Worm (Caenorhabditis elegans) whole organism, young adult: Measurements from ENCODE around the gene clec-121.

ENCODE experiments used
- B0019.2 ChIP-seq: fragments of 200-800 bp; sonication (Bioruptor generic); conservative IDR thresholded peaks from 2 replicates; pipeline ENCODE4 v1.3.6; 2022; ENCODE audit warnings: missing genetic modification reagents, missing genetic modification characterization, missing compliant biosample characterization
- B0261.1 ChIP-seq: sonication (generic microtip); optimal IDR thresholded peaks from 2 replicates; lab custom pipeline; 2016; ENCODE audit warnings: mild to moderate bottlenecking, missing genetic modification characterization, moderate library complexity, missing compliant biosample characterization
- C06A6.2 ChIP-seq: fragments of 200-800 bp; sonication (Bioruptor generic); conservative IDR thresholded peaks from 2 replicates; pipeline ENCODE4 v1.3.6; 2022; ENCODE audit warnings: missing genetic modification characterization, missing compliant biosample characterization
- D2030.7 ChIP-seq: fragments of 200-800 bp; sonication (Bioruptor generic); IDR thresholded peaks from 2 replicates; pipeline ENCODE4 v1.3.6; 2022; ENCODE audit warnings: missing genetic modification reagents, missing genetic modification characterization, missing compliant biosample characterization
- F10E7.11 ChIP-seq: sonication (generic microtip); optimal IDR thresholded peaks from 2 replicates; lab custom pipeline; 2017; ENCODE audit warnings: mild to moderate bottlenecking, missing genetic modification characterization, moderate library complexity, missing compliant biosample characterization
- F39B2.1 ChIP-seq: fragments of 200-800 bp; sonication (Bioruptor generic); IDR thresholded peaks from 2 replicates; pipeline ENCODE4 v1.3.6; 2022; ENCODE audit warnings: missing genetic modification reagents, missing genetic modification characterization, missing compliant biosample characterization
- F49E8.2 ChIP-seq: sonication (generic microtip); optimal IDR thresholded peaks from 3 replicates; lab custom pipeline; 2017; ENCODE audit warnings: missing genetic modification characterization, mild to moderate bottlenecking, missing compliant biosample characterization, antibody characterized with exemption, moderate library complexity; ENCODE audit not compliant: insufficient read depth
- K12H6.12 ChIP-seq: fragments of 200-800 bp; sonication (Bioruptor generic); optimal IDR thresholded peaks from 2 replicates; lab custom pipeline; 2018; ENCODE audit warnings: mild to moderate bottlenecking, missing genetic modification characterization, missing compliant biosample characterization
- T26A5.8 ChIP-seq: sonication (generic microtip); optimal IDR thresholded peaks from 2 replicates; lab custom pipeline; 2016; ENCODE audit warnings: missing genetic modification characterization, missing compliant biosample characterization
- Y53G8AR.9 ChIP-seq: fragments of 200-800 bp; sonication (Bioruptor generic); conservative IDR thresholded peaks from 2 replicates; pipeline ENCODE4 v1.3.6; 2022; ENCODE audit warnings: missing genetic modification reagents, missing genetic modification characterization, missing compliant biosample characterization
- ama-1 ChIP-seq, 3 experiments: fragments of 150-350 bp in 1 of 3; sonication (generic microtip) in 2 of 3; optimal IDR thresholded peaks; 2 replicates each; lab custom pipeline; 2014 to 2018; ENCODE audit warnings: missing biosample characterization in 2 of 3, missing genetic modification characterization in 2 of 3, missing genetic modification reagents in 2 of 3
- aptf-3 ChIP-seq: fragments of 200-800 bp; sonication (Bioruptor generic); IDR thresholded peaks from 2 replicates; pipeline ENCODE4 v1.3.6; 2022; ENCODE audit warnings: missing genetic modification characterization, missing compliant biosample characterization
- atf-7 ChIP-seq: sonication (generic microtip); optimal IDR thresholded peaks from 2 replicates; lab custom pipeline; 2017; ENCODE audit warnings: mild to moderate bottlenecking, missing genetic modification characterization, missing compliant biosample characterization
- athp-1 ChIP-seq: sonication (generic microtip); optimal IDR thresholded peaks from 2 replicates; lab custom pipeline; 2017; ENCODE audit warnings: mild to moderate bottlenecking, missing genetic modification characterization, missing compliant biosample characterization
- attf-6 ChIP-seq: fragments of 200-800 bp; sonication (Bioruptor generic); IDR thresholded peaks from 2 replicates; pipeline ENCODE4 v1.3.6; 2022; ENCODE audit warnings: missing genetic modification reagents, missing genetic modification characterization, missing compliant biosample characterization
- bed-1 ChIP-seq: fragments of 200-800 bp; sonication (Bioruptor generic); IDR thresholded peaks from 2 replicates; pipeline ENCODE4 v1.3.6; 2022; ENCODE audit warnings: missing genetic modification reagents, missing genetic modification characterization, missing compliant biosample characterization
- ceh-100 ChIP-seq: fragments of 200-800 bp; sonication (Bioruptor generic); IDR thresholded peaks from 2 replicates; pipeline ENCODE4 v1.3.6; 2022; ENCODE audit warnings: missing genetic modification reagents, missing genetic modification characterization, missing compliant biosample characterization
- ceh-27 ChIP-seq: fragments of 200-800 bp; sonication (Bioruptor generic); optimal IDR thresholded peaks from 2 replicates; lab custom pipeline; 2018; ENCODE audit warnings: mild to moderate bottlenecking, missing genetic modification characterization, moderate library complexity, missing compliant biosample characterization
- dpl-1 ChIP-seq: fragments of 150-350 bp; optimal IDR thresholded peaks from 2 replicates; lab custom pipeline; 2014; ENCODE audit warnings: missing biosample characterization, missing genetic modification reagents, missing genetic modification characterization
- efl-1 ChIP-seq: fragments of 150-350 bp; optimal IDR thresholded peaks from 2 replicates; lab custom pipeline; 2014; ENCODE audit warnings: missing biosample characterization, missing genetic modification reagents, missing genetic modification characterization
- egl-44 ChIP-seq: fragments of 200-800 bp; sonication (Bioruptor generic); IDR thresholded peaks from 2 replicates; pipeline ENCODE4 v1.3.6; 2022; ENCODE audit warnings: missing genetic modification reagents, missing genetic modification characterization, missing compliant biosample characterization
- fkh-3 ChIP-seq: sonication (generic microtip); optimal IDR thresholded peaks from 2 replicates; lab custom pipeline; 2016; ENCODE audit warnings: mild to moderate bottlenecking, missing genetic modification characterization, missing compliant biosample characterization
- gei-17 ChIP-seq: fragments of 200-800 bp; sonication (Bioruptor generic); optimal IDR thresholded peaks from 2 replicates; lab custom pipeline; 2018; ENCODE audit warnings: mild to moderate bottlenecking, missing genetic modification characterization, missing compliant biosample characterization
- hlh-12 ChIP-seq: sonication (generic microtip); optimal IDR thresholded peaks from 2 replicates; lab custom pipeline; 2016; ENCODE audit warnings: missing genetic modification characterization, missing compliant biosample characterization
- hmg-1.2 ChIP-seq: fragments of 200-800 bp; sonication (Bioruptor generic); IDR thresholded peaks from 2 replicates; pipeline ENCODE4 v1.3.6; 2022; ENCODE audit warnings: missing genetic modification reagents, missing genetic modification characterization, missing compliant biosample characterization
- hmg-20 ChIP-seq: fragments of 200-800 bp; sonication (Bioruptor generic); IDR thresholded peaks from 2 replicates; pipeline ENCODE4 v1.3.6; 2022; ENCODE audit warnings: missing genetic modification reagents, missing genetic modification characterization, missing compliant biosample characterization
- lin-40 ChIP-seq: sonication (generic microtip); optimal IDR thresholded peaks from 2 replicates; lab custom pipeline; 2016; ENCODE audit warnings: missing genetic modification characterization, mild to moderate bottlenecking, missing compliant biosample characterization, missing genotype, missing genetic modification reagents
- lir-1 ChIP-seq: fragments of 200-800 bp; sonication (Bioruptor generic); conservative IDR thresholded peaks from 2 replicates; pipeline ENCODE4 v1.3.6; 2022; ENCODE audit warnings: missing genetic modification reagents, missing genetic modification characterization, missing compliant biosample characterization
- lsl-1 ChIP-seq: fragments of 200-800 bp; sonication (Bioruptor generic); optimal IDR thresholded peaks from 2 replicates; lab custom pipeline; 2018; ENCODE audit warnings: mild to moderate bottlenecking, missing genetic modification characterization, moderate library complexity, missing compliant biosample characterization
- lsy-27 ChIP-seq: sonication (generic microtip); optimal IDR thresholded peaks from 2 replicates; lab custom pipeline; 2017; ENCODE audit warnings: missing genetic modification characterization, mild to moderate bottlenecking, missing compliant biosample characterization, antibody characterized with exemption, missing genotype, borderline replicate concordance; ENCODE audit not compliant: insufficient read depth
- madf-8 ChIP-seq: fragments of 200-800 bp; sonication (Bioruptor generic); conservative IDR thresholded peaks from 2 replicates; pipeline ENCODE4 v1.3.6; 2022; ENCODE audit warnings: missing genetic modification reagents, missing genetic modification characterization, missing compliant biosample characterization
- mel-28 ChIP-seq: sonication (generic microtip); optimal IDR thresholded peaks from 2 replicates; lab custom pipeline; 2016; ENCODE audit warnings: borderline replicate concordance, mild to moderate bottlenecking, missing genetic modification characterization, missing compliant biosample characterization
- nhr-120 ChIP-seq: fragments of 200-800 bp; sonication (Bioruptor generic); IDR thresholded peaks from 2 replicates; pipeline ENCODE4 v1.3.6; 2022; ENCODE audit warnings: missing genetic modification characterization, missing compliant biosample characterization
- nhr-80 ChIP-seq: sonication (generic microtip); optimal IDR thresholded peaks from 2 replicates; lab custom pipeline; 2016; ENCODE audit warnings: missing genetic modification characterization, missing compliant biosample characterization
- rcor-1 ChIP-seq: fragments of 200-800 bp; sonication (Bioruptor generic); IDR thresholded peaks from 2 replicates; pipeline ENCODE4 v1.3.6; 2022; ENCODE audit warnings: missing genetic modification reagents, missing genetic modification characterization, missing compliant biosample characterization
- rpc-1 ChIP-seq, 2 experiments: fragments of 150-350 bp in 1 of 2; sonication (generic microtip) in 1 of 2; optimal IDR thresholded peaks; 2 replicates each; lab custom pipeline; 2014 to 2018; ENCODE audit warnings: missing biosample characterization in 1 of 2, missing genetic modification characterization in 1 of 2, missing genetic modification reagents in 1 of 2, missing genotype in 1 of 2
- snpc-1.1 ChIP-seq: sonication (generic microtip); optimal IDR thresholded peaks from 2 replicates; lab custom pipeline; 2017; ENCODE audit warnings: missing genetic modification characterization, mild to moderate bottlenecking, missing compliant biosample characterization, antibody characterized with exemption, moderate library complexity, missing genotype, missing genetic modification reagents; ENCODE audit not compliant: insufficient read depth
- snpc-1.3 ChIP-seq: sonication (generic microtip); optimal IDR thresholded peaks from 2 replicates; lab custom pipeline; 2017; ENCODE audit warnings: missing genetic modification characterization, mild to moderate bottlenecking, missing compliant biosample characterization, antibody characterized with exemption, moderate library complexity, missing genotype, missing genetic modification reagents; ENCODE audit not compliant: insufficient read depth
- snpc-3.4 ChIP-seq: sonication (generic microtip); optimal IDR thresholded peaks from 2 replicates; lab custom pipeline; 2017; ENCODE audit warnings: missing genetic modification characterization, mild to moderate bottlenecking, missing compliant biosample characterization, antibody characterized with exemption, moderate library complexity, missing genotype, missing genetic modification reagents
- snpc-4 ChIP-seq, 5 experiments: fragments of 150-350 bp in 1 of 5; sonication (generic microtip) in 4 of 5; optimal IDR thresholded peaks; 2 replicates each; lab custom pipeline; 2014 to 2018; ENCODE audit warnings: missing genetic modification characterization in 5 of 5, missing biosample characterization in 3 of 5, antibody characterized with exemption in 2 of 5, mild to moderate bottlenecking in 2 of 5, missing compliant biosample characterization in 2 of 5, missing genotype in 2 of 5, moderate library complexity in 2 of 5, missing genetic modification reagents in 1 of 5
- tlf-1 ChIP-seq: fragments of 200-800 bp; sonication (Bioruptor generic); optimal IDR thresholded peaks from 2 replicates; lab custom pipeline; 2018; ENCODE audit warnings: mild to moderate bottlenecking, missing genetic modification characterization, missing compliant biosample characterization
- xnd-1 ChIP-seq: sonication (generic microtip); optimal IDR thresholded peaks from 2 replicates; lab custom pipeline; 2016; ENCODE audit warnings: missing genotype, missing genetic modification reagents, missing genetic modification characterization, missing compliant biosample characterization
- zfh-2 ChIP-seq: fragments of 200-800 bp; sonication (Bioruptor generic); conservative IDR thresholded peaks from 2 replicates; pipeline ENCODE4 v1.3.6; 2022; ENCODE audit warnings: missing genetic modification reagents, missing genetic modification characterization, missing compliant biosample characterization
- zim-3 ChIP-seq: sonication (generic microtip); optimal IDR thresholded peaks from 2 replicates; lab custom pipeline; 2017; ENCODE audit warnings: mild to moderate bottlenecking, missing genetic modification characterization, moderate library complexity, missing compliant biosample characterization
- ztf-22 ChIP-seq: fragments of 200-800 bp; sonication (Bioruptor generic); optimal IDR thresholded peaks from 2 replicates; lab custom pipeline; 2018; ENCODE audit warnings: mild to moderate bottlenecking, missing genetic modification characterization, moderate library complexity, missing compliant biosample characterization
- ztf-26 ChIP-seq: sonication (generic microtip); optimal IDR thresholded peaks from 2 replicates; lab custom pipeline; 2017; ENCODE audit warnings: missing genetic modification characterization, missing compliant biosample characterization

The clec-121 gene

DNA sequence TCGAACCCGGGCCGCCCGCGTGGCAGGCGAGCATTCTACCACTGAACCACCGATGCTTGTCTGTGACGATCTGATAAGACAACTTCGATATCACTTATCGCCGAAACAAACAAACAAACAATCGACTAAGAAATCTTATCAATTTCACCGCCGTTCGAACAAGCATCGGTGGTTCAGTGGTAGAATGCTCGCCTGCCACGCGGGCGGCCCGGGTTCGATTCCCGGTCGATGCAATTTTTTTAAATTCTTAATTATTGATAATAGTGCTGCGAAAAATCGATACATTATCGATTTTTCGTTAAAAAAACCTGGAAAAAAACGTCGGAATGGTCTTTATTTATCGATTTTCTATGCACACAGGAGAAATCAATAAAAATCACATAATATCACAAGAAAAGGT is 39.9 kb upstream of the clec-121 start (continued):
- no peak for TF ChIP-seq lsy-27 (tag; lab: Kevin White, UChicago)
- no peak; the same call in none of the 2 replicates for TF ChIP-seq attf-6 (GFP tag; lab: Robert Waterston, UW)
- TF ChIP-seq dpl-1 (GFP tag; lab: Kevin White, UChicago) = peak; percentile 4
- TF ChIP-seq gei-17 = no peak
- TF ChIP-seq tlf-1 (GFP tag; lab: Kevin White, UChicago) = no peak
- TF ChIP-seq F10E7.11 = no peak
- TF ChIP-seq hmg-1.2 = peak; percentile 79
- peak; percentile 46 for TF ChIP-seq lsl-1 (GFP tag; lab: Kevin White, UChicago)
- TF ChIP-seq ceh-27 (GFP tag; lab: Kevin White, UChicago) = no peak
- TF ChIP-seq athp-1 (tag; lab: Kevin White, UChicago) = no peak
- TF ChIP-seq ceh-100 (GFP tag; lab: Robert Waterston, UW) = peak; percentile 53; the same call in 1 of the 2 replicates
- no peak for TF ChIP-seq ama-1 (optimal IDR thresholded peaks at IDR 0.05; lab: Kevin White, UChicago)
- peak in 1 of 2 experiments; percentile 38 for TF ChIP-seq ama-1 (GFP tag; optimal IDR thresholded peaks at IDR 0.05; lab: Kevin White, UChicago)
- peak; percentile 56; the same call in 1 of the 2 replicates for TF ChIP-seq rcor-1 (GFP tag; lab: Robert Waterston, UW)
- TF ChIP-seq aptf-3 = no peak
- TF ChIP-seq snpc-3.4 (tag; lab: Kevin White, UChicago) = peak; percentile 34
- TF ChIP-seq fkh-3 (tag; lab: Kevin White, UChicago) = no peak
- no peak for TF ChIP-seq mel-28
- TF ChIP-seq F49E8.2 (tag; lab: Kevin White, UChicago) = peak; percentile 18
- TF ChIP-seq madf-8 (GFP tag; lab: Robert Waterston, UW) = peak; percentile 42
- TF ChIP-seq zfh-2 (GFP tag; lab: Robert Waterston, UW) = no peak
- peak; percentile 39 for TF ChIP-seq snpc-4 (GFP tag; optimal IDR thresholded peaks at IDR 0.05; lab: Kevin White, UChicago)
- peak in 3 of 4 experiments; percentile 41 to 62 (median 43) for TF ChIP-seq snpc-4 (tag; optimal IDR thresholded peaks at IDR 0.05; lab: Kevin White, UChicago)
- no peak for TF ChIP-seq atf-7
- no peak for TF ChIP-seq C06A6.2
- peak; percentile 11 for TF ChIP-seq xnd-1 (tag; lab: Kevin White, UChicago)
- no peak for TF ChIP-seq nhr-120 (GFP tag; lab: Robert Waterston, UW)
- peak; percentile 78 for TF ChIP-seq D2030.7 (GFP tag; lab: Robert Waterston, UW)
- TF ChIP-seq F39B2.1 (GFP tag; lab: Robert Waterston, UW) = no peak
- peak; percentile 48 for TF ChIP-seq lin-40 (tag; lab: Kevin White, UChicago)
- TF ChIP-seq bed-1 (GFP tag; lab: Robert Waterston, UW) = no peak
- TF ChIP-seq ztf-26 = peak; percentile 47
- peak; percentile 12 for TF ChIP-seq nhr-80 (tag; lab: Kevin White, UChicago)
- no peak for TF ChIP-seq K12H6.12 (tag; lab: Kevin White, UChicago)
- peak; percentile 48 for TF ChIP-seq snpc-1.1 (tag; lab: Kevin White, UChicago)
- peak; percentile 82 for TF ChIP-seq rpc-1 (optimal IDR thresholded peaks at IDR 0.05; lab: Kevin White, UChicago)
- peak; percentile 84 for TF ChIP-seq rpc-1 (tag; optimal IDR thresholded peaks at IDR 0.05; lab: Kevin White, UChicago)
- no peak for TF ChIP-seq B0019.2 (GFP tag; lab: Robert Waterston, UW)
- TF ChIP-seq T26A5.8 (tag; lab: Kevin White, UChicago) = no peak
- no peak for TF ChIP-seq hlh-12 (tag; lab: Kevin White, UChicago)
- no peak for TF ChIP-seq lir-1 (GFP tag; lab: Robert Waterston, UW)
- TF ChIP-seq snpc-1.3 = peak; percentile 56
- TF ChIP-seq ztf-22 (GFP tag; lab: Kevin White, UChicago) = no peak
- TF ChIP-seq Y53G8AR.9 = no peak; the same call in 1 of the 2 replicates
- TF ChIP-seq B0261.1 (tag; lab: Kevin White, UChicago) = peak; percentile 94
- peak; percentile 69; the same call in 1 of the 2 replicates for TF ChIP-seq hmg-20 (GFP tag; lab: Robert Waterston, UW)
- TF ChIP-seq egl-44 = no peak
- TF ChIP-seq zim-3 = no peak
- no peak for TF ChIP-seq efl-1 (GFP tag; lab: Kevin White, UChicago)
